Fruit fly (Drosophila melanogaster) whole organism, prepupa: ENCODE results near the gene CG6689.

Experiments
- Blimp-1 ChIP-seq: fragments of 200-800 bp; sonication (Bioruptor generic); optimal IDR thresholded peaks from 3 replicates; lab custom pipeline; 2017; ENCODE audit warnings: missing biosample characterization, missing genetic modification characterization, mild to moderate bottlenecking, moderate library complexity, missing genetic modification reagents
- CG11294 ChIP-seq: fragments of 200-800 bp; sonication (Bioruptor generic); IDR thresholded peaks from 2 replicates; pipeline ENCODE4 v1.3.6; 2022; ENCODE audit warnings: missing biosample characterization, missing genetic modification characterization
- CG11762 ChIP-seq: fragments of 200-800 bp; sonication (Bioruptor generic); optimal IDR thresholded peaks from 3 replicates; lab custom pipeline; 2016; ENCODE audit warnings: missing biosample characterization, missing genetic modification characterization; ENCODE audit not compliant: insufficient read depth
- CG16779 ChIP-seq: fragments of 200-800 bp; sonication (Bioruptor generic); optimal IDR thresholded peaks from 3 replicates; lab custom pipeline; 2017; ENCODE audit warnings: missing biosample characterization, mild to moderate bottlenecking, missing genetic modification characterization
- CG32006 ChIP-seq: fragments of 200-800 bp; sonication (Bioruptor generic); optimal IDR thresholded peaks from 3 replicates; lab custom pipeline; 2017; ENCODE audit warnings: missing biosample characterization, mild to moderate bottlenecking, missing genetic modification characterization
- Gug ChIP-seq: fragments of 200-800 bp; sonication (Bioruptor generic); IDR thresholded peaks from 2 replicates; pipeline ENCODE4 v1.3.6; 2022; ENCODE audit warnings: missing biosample characterization, missing genetic modification characterization
- Sox102F ChIP-seq: fragments of 200-800 bp; sonication (Bioruptor generic); optimal IDR thresholded peaks from 2 replicates; lab custom pipeline; 2016; ENCODE audit warnings: missing biosample characterization, mild to moderate bottlenecking, missing genetic modification characterization
- Sox14 ChIP-seq: fragments of 200-800 bp; sonication (Bioruptor generic); optimal IDR thresholded peaks from 3 replicates; lab custom pipeline; 2016; ENCODE audit warnings: missing biosample characterization, missing genetic modification characterization
- fkh ChIP-seq: fragments of 200-800 bp; sonication (Bioruptor generic); optimal IDR thresholded peaks from 3 replicates; lab custom pipeline; 2017; ENCODE audit warnings: missing biosample characterization, mild to moderate bottlenecking, missing genetic modification characterization, moderate library complexity
- pdm3 ChIP-seq: fragments of 200-800 bp; sonication (Bioruptor generic); optimal IDR thresholded peaks from 3 replicates; lab custom pipeline; 2016; ENCODE audit warnings: missing biosample characterization, missing genetic modification characterization
- svp ChIP-seq: fragments of 200-800 bp; sonication (Bioruptor generic); peaks from one replicate; lab custom pipeline; 2016; ENCODE audit warnings: missing biosample characterization, missing genetic modification characterization
- vri ChIP-seq: fragments of 200-800 bp; sonication (Bioruptor generic); optimal IDR thresholded peaks from 3 replicates; lab custom pipeline; 2016; ENCODE audit warnings: missing biosample characterization, mild to moderate bottlenecking, missing genetic modification characterization

dm6 chr3R:11230392-11230791 lies 10.5 kb upstream of the CG6689 start, which contains the start of gene GCC88:
- TF ChIP-seq Blimp-1 (GFP tag; lab: Kevin White, UChicago) (no peak), vri (GFP tag; lab: Kevin White, UChicago) (no peak), svp (GFP tag; lab: Kevin White, UChicago) (no peak), CG11762 (GFP tag; lab: Kevin White, UChicago) (no peak), Sox14 (no peak), fkh (no peak), Sox102F (GFP tag; lab: Kevin White, UChicago) (no peak), pdm3 (GFP tag; lab: Kevin White, UChicago) (no peak), Gug (GFP tag; lab: Robert Waterston, UW) (no peak), CG32006 (GFP tag; lab: Kevin White, UChicago) (no peak), CG16779 (tag; lab: Kevin White, UChicago) (no peak), CG11294 (GFP tag; lab: Robert Waterston, UW) (no peak)
